Fruit fly (Drosophila melanogaster) whole organism, embryonic: ENCODE data around the gene CG11674.

Experiments
- CG13287 ChIP-seq: fragments of 200-800 bp; sonication (Bioruptor generic); IDR thresholded peaks from 2 replicates; pipeline ENCODE4 v1.3.6; 2022; ENCODE audit warnings: missing biosample characterization, missing genetic modification characterization; ENCODE audit not compliant: partially characterized antibody
- CG13894 ChIP-seq: fragments of 200-800 bp; sonication (Bioruptor generic); optimal IDR thresholded peaks from 3 replicates; lab custom pipeline; 2018; ENCODE audit warnings: missing biosample characterization, mild to moderate bottlenecking, missing genetic modification characterization, moderate library complexity
- CG14667 ChIP-seq: fragments of 200-800 bp; sonication (Bioruptor generic); IDR thresholded peaks from 2 replicates; pipeline ENCODE4 v1.3.6; 2022; ENCODE audit warnings: missing biosample characterization, missing genetic modification characterization
- CG16863 ChIP-seq: fragments of 200-800 bp; sonication (Bioruptor generic); optimal IDR thresholded peaks from 3 replicates; lab custom pipeline; 2016; ENCODE audit warnings: missing biosample characterization, missing genetic modification characterization
- CG18476 ChIP-seq: fragments of 200-800 bp; sonication (Bioruptor generic); optimal IDR thresholded peaks from 2 replicates; lab custom pipeline; 2016; ENCODE audit warnings: missing biosample characterization, mild to moderate bottlenecking, missing genetic modification characterization
- CG33557 ChIP-seq: fragments of 200-800 bp; sonication (Bioruptor generic); optimal IDR thresholded peaks from 2 replicates; lab custom pipeline; 2019; ENCODE audit warnings: missing biosample characterization, mild to moderate bottlenecking, missing genetic modification characterization, moderate library complexity
- CG6854 ChIP-seq: fragments of 200-800 bp; sonication (Bioruptor generic); optimal IDR thresholded peaks from 3 replicates; lab custom pipeline; 2017; ENCODE audit warnings: missing biosample characterization, mild to moderate bottlenecking, missing genetic modification characterization
- CG8281 ChIP-seq: fragments of 200-800 bp; sonication (Bioruptor generic); optimal IDR thresholded peaks from 2 replicates; lab custom pipeline; 2018; ENCODE audit warnings: missing biosample characterization, mild to moderate bottlenecking, missing genetic modification characterization, moderate library complexity
- CG8359 ChIP-seq: fragments of 200-800 bp; sonication (Bioruptor generic); optimal IDR thresholded peaks from 2 replicates; lab custom pipeline; 2017; ENCODE audit warnings: missing biosample characterization, mild to moderate bottlenecking, missing genetic modification characterization, borderline replicate concordance
- CG9876 ChIP-seq: fragments of 200-800 bp; sonication (Bioruptor generic); optimal IDR thresholded peaks from 2 replicates; lab custom pipeline; 2016; ENCODE audit warnings: missing biosample characterization, missing genetic modification characterization
- Dp ChIP-seq: fragments of 200-800 bp; sonication (Bioruptor generic); optimal IDR thresholded peaks from 2 replicates; lab custom pipeline; 2018; ENCODE audit warnings: missing biosample characterization, mild to moderate bottlenecking, missing genetic modification characterization, moderate library complexity
- MTF-1 ChIP-seq: fragments of 200-800 bp; sonication (Bioruptor generic); optimal IDR thresholded peaks from 2 replicates; lab custom pipeline; 2018; ENCODE audit warnings: missing biosample characterization, mild to moderate bottlenecking, missing genetic modification characterization, borderline replicate concordance
- Meics ChIP-seq: fragments of 200-800 bp; sonication (Bioruptor generic); optimal IDR thresholded peaks from 2 replicates; lab custom pipeline; 2017; ENCODE audit warnings: missing biosample characterization, mild to moderate bottlenecking, missing genetic modification characterization
- Sox102F ChIP-seq: fragments of 200-800 bp; sonication (Bioruptor generic); optimal IDR thresholded peaks from 2 replicates; lab custom pipeline; 2018; ENCODE audit warnings: missing biosample characterization, mild to moderate bottlenecking, missing genetic modification characterization, moderate library complexity
- al ChIP-seq: fragments of 200-800 bp; sonication (Bioruptor generic); IDR thresholded peaks from 2 replicates; pipeline ENCODE4 v1.3.6; 2022; ENCODE audit warnings: missing biosample characterization, missing genetic modification characterization
- esg ChIP-seq: fragments of 200-800 bp; sonication (Bioruptor generic); conservative IDR thresholded peaks from 2 replicates; pipeline ENCODE4 v1.3.6; 2022; ENCODE audit warnings: missing biosample characterization, missing genetic modification characterization
- insv ChIP-seq, 2 experiments: fragments of 200-800 bp; sonication (Bioruptor generic); optimal IDR thresholded peaks; 3 replicates each; lab custom pipeline; 2016 to 2018; ENCODE audit warnings: missing biosample characterization in 2 of 2, missing genetic modification characterization in 2 of 2
- mld ChIP-seq: fragments of 200-800 bp; sonication (Bioruptor generic); IDR thresholded peaks from 3 replicates; pipeline ENCODE4 v1.3.6; 2022; ENCODE audit warnings: missing biosample characterization, missing genetic modification characterization; ENCODE audit not compliant: partially characterized antibody
- ranshi ChIP-seq: fragments of 200-800 bp; sonication (Bioruptor generic); IDR thresholded peaks from 2 replicates; pipeline ENCODE4 v1.3.6; 2022; ENCODE audit warnings: missing biosample characterization, missing genetic modification characterization
- sisA ChIP-seq: fragments of 200-800 bp; sonication (Bioruptor generic); IDR thresholded peaks from 2 replicates; pipeline ENCODE4 v1.3.6; 2022; ENCODE audit warnings: missing biosample characterization, missing genetic modification characterization
- tup ChIP-seq: fragments of 200-800 bp; sonication (Bioruptor generic); optimal IDR thresholded peaks from 2 replicates; lab custom pipeline; 2016; ENCODE audit warnings: missing biosample characterization, mild to moderate bottlenecking, missing genetic modification characterization, moderate library complexity
- vvl ChIP-seq: fragments of 200-800 bp; sonication (Bioruptor generic); IDR thresholded peaks from 2 replicates; pipeline ENCODE4 v1.3.6; 2022; ENCODE audit warnings: missing biosample characterization, missing genetic modification characterization

CG11674 gene

DNA sequence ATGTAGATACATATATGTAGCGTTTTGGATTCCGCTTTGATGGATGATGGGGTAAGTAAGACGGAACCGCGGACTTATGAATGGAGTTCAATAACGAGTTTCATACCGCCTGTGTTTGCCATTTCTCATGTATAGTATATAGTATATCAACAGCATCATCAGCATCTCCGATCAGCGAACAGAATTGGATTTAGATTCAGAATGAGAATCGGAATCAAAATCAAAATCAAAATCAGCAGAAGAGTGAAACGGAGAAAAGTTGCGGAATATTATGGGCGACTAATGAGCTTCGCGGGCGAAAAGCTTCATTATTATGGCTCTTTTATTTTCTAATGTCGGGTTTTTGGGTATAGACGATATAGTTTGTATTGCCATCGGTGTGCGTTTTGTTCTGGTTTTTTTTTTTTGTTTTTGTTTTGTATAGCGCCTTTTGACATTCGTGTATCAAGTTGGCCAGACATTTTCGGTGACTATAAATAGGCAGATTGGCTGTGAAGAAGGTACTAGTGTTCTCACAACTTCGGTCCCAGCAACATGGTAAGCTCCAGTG lies 41.5 kb downstream of the CG11674 start, which contains the start of gene CG32603:
Gene CG32603 (plus strand): TSS at position 500 of the 550 bp plus-strand sequence.
- TF ChIP-seq CG13894 (peak; percentile 96), ranshi (no peak)
- TF ChIP-seq, all 482 proteins: peak for 1

DNA sequence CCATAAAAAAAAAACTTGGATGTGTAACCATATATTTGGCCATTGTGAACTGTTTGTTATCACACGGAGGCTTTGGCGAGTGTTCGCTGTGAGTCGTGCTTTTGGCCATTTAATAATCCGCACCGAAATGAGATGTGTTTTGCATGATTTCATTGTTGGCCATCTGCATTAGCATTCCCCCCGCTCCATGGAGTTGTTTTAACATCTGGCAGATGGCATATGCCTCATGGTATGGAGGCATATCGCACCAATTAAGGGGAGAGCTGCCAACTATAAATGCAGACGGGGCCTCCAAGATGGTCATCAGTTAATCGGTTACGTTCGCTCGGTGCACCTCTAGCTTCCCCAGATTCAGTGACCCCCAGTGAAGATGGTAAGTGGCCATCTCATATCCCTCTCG lies 45.0 kb downstream of the CG11674 start, which contains the start of gene CG11584:
Gene CG11584 (plus strand): TSS at position 301 of the 400 bp plus-strand sequence.
- TF ChIP-seq mld = no peak
- TF ChIP-seq sisA = no peak
- TF ChIP-seq vvl = peak; percentile 15; the same call in 1 of the 2 replicates
- peak; percentile 3 for TF ChIP-seq Sox102F
- TF ChIP-seq CG13287 (GFP tag; lab: Robert Waterston, UW) = no peak

DNA sequence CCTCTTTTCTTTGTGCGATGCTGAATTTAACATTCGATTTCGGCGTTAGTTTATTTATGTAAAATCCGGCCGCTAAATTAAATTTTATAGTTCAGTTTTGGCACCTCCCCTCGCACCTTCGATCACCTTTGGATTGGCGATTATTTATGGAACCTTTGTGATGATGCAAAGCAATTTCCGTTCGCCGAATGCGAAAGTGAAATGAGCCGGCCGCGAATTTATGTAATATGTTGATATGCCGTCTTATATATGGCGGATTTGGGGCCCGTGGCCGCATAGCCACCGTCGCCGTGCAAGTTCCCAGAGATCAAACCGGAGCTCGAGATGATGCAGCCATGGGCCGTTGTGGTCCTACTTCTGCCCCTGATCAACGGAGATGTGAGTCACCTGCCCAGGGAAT lies 49.1 kb downstream of the CG11674 start, which contains the start of gene CG11581:
Gene CG11581 (plus strand): TSS at position 301 of the 400 bp plus-strand sequence.
- TF ChIP-seq CG6854 (GFP tag; lab: Kevin White, UChicago) = no peak
- no peak for TF ChIP-seq CG14667 (GFP tag; lab: Robert Waterston, UW)
- TF ChIP-seq CG9876 (GFP tag; lab: Kevin White, UChicago) = no peak
- TF ChIP-seq Meics (GFP tag; lab: Kevin White, UChicago) = no peak
- TF ChIP-seq CG18476 (GFP tag; lab: Kevin White, UChicago) = no peak
- TF ChIP-seq MTF-1 (GFP tag; lab: Kevin White, UChicago) = no peak
- no peak for TF ChIP-seq esg (GFP tag; lab: Robert Waterston, UW)
- no peak for TF ChIP-seq tup (GFP tag; lab: Kevin White, UChicago)
- TF ChIP-seq CG16863 (GFP tag; lab: Kevin White, UChicago) = no peak
- TF ChIP-seq CG8281 (tag; lab: Kevin White, UChicago) = no peak
- TF ChIP-seq CG33557 = no peak
- no peak for TF ChIP-seq al (GFP tag; lab: Robert Waterston, UW)

DNA sequence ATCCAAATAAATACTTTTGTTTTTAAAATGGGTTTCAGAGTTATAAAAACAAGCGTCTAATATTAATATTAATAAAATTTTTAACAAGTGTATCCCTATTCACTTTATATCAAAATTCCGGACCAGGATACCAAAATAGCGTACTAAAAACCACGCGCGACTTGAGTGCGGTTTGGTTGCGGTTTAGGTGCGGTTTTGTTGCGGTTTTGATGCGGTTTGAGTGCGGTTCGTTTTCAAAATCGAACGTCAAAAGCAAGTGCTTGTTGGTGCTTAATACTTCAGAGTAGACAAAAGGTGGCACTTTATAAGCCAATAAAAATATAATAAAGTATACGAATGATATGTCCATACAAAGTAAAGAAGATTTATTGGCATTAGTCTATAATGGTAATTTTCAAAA lies 50.0 kb downstream of the CG11674 start:
- TF ChIP-seq Dp (no peak), CG8359 (GFP tag; lab: Kevin White, UChicago) (peak; percentile 98), insv (GFP tag; optimal IDR thresholded peaks at IDR 0.05; lab: Kevin White, UChicago) (no peak)
